Fruit fly (Drosophila melanogaster) whole organism, wandering third instar larva: ENCODE data around the gene Ir68b.

Source experiments
- CG9705 ChIP-seq: fragments of 200-800 bp; sonication (Bioruptor generic); optimal IDR thresholded peaks from 2 replicates; lab custom pipeline; 2018; ENCODE audit warnings: missing biosample characterization, mild to moderate bottlenecking, missing genetic modification characterization
- CrebA ChIP-seq: fragments of 200-800 bp; sonication (Bioruptor generic); optimal IDR thresholded peaks from 2 replicates; lab custom pipeline; 2016; ENCODE audit warnings: missing biosample characterization, mild to moderate bottlenecking, missing genetic modification characterization, borderline replicate concordance
- Dif ChIP-seq: fragments of 200-275, 200-300 bp; sonication (Bioruptor generic); optimal IDR thresholded peaks from 2 replicates; lab custom pipeline; 2018; ENCODE audit warnings: missing biosample characterization, missing genetic modification characterization; ENCODE audit not compliant: partially characterized antibody
- GATAd ChIP-seq: sonication (Bioruptor generic); optimal IDR thresholded peaks from 2 replicates; lab custom pipeline; 2016; ENCODE audit warnings: missing biosample characterization, missing genetic modification characterization
- HLH106 ChIP-seq: fragments of 200-800 bp; optimal IDR thresholded peaks from 3 replicates; lab custom pipeline; 2019; ENCODE audit warnings: missing biosample characterization, mild to moderate bottlenecking, missing genetic modification characterization, moderate library complexity
- Hr83 ChIP-seq: fragments of 200-300 bp; sonication (Bioruptor generic); optimal IDR thresholded peaks from 2 replicates; lab custom pipeline; 2016; ENCODE audit warnings: missing biosample characterization, mild to moderate bottlenecking, missing genetic modification characterization, moderate library complexity; ENCODE audit not compliant: poor library complexity, severe bottlenecking
- Myc ChIP-seq: fragments of >200 bp; optimal IDR thresholded peaks from 2 replicates; lab custom pipeline; 2017
- OdsH ChIP-seq: fragments of 200-800 bp; sonication (Bioruptor generic); optimal IDR thresholded peaks from 2 replicates; lab custom pipeline; 2016; ENCODE audit warnings: missing biosample characterization, mild to moderate bottlenecking, missing genetic modification characterization
- Rel ChIP-seq, 2 experiments: fragments of 200-800 bp; sonication (Bioruptor generic) in 1 of 2; optimal IDR thresholded peaks; 2 replicates in 1 of 2; 3 replicates in 1 of 2; lab custom pipeline; 2016 to 2019; ENCODE audit warnings: mild to moderate bottlenecking in 2 of 2, missing biosample characterization in 2 of 2, missing genetic modification characterization in 2 of 2, moderate library complexity in 1 of 2
- Sp1 ChIP-seq: fragments of 200-800 bp; sonication (Bioruptor generic); optimal IDR thresholded peaks from 3 replicates; lab custom pipeline; 2019; ENCODE audit warnings: missing biosample characterization, mild to moderate bottlenecking, missing genetic modification characterization, moderate library complexity
- br ChIP-seq: fragments of 200-800 bp; sonication (Bioruptor generic); optimal IDR thresholded peaks from 2 replicates; lab custom pipeline; 2016; ENCODE audit warnings: missing biosample characterization, missing genetic modification characterization
- brk ChIP-seq: fragments of 200-800 bp; sonication (Bioruptor generic); optimal IDR thresholded peaks from 2 replicates; lab custom pipeline; 2016; ENCODE audit warnings: missing biosample characterization, mild to moderate bottlenecking, missing genetic modification characterization
- dl ChIP-seq, 2 experiments: fragments of 175-275, 200-275 bp in 1 of 2; fragments of 200-275 bp in 1 of 2; sonication (Bioruptor generic); optimal IDR thresholded peaks; lab custom pipeline; 2018; ENCODE audit warnings: mild to moderate bottlenecking in 2 of 2, missing biosample characterization in 2 of 2, missing genetic modification characterization in 2 of 2, moderate library complexity in 2 of 2; ENCODE audit not compliant: partially characterized antibody in 2 of 2, insufficient read depth in 1 of 2
- ey ChIP-seq: fragments of 200-800 bp; sonication (Bioruptor generic); optimal IDR thresholded peaks from 2 replicates; lab custom pipeline; 2016; ENCODE audit warnings: missing biosample characterization, missing genetic modification characterization
- foxo ChIP-seq, 2 experiments: fragments of 200-800 bp; sonication (Bioruptor generic); optimal IDR thresholded peaks; 2 replicates in 1 of 2; 3 replicates in 1 of 2; lab custom pipeline; 2016 to 2017; ENCODE audit warnings: missing biosample characterization in 2 of 2, missing genetic modification characterization in 2 of 2
- fru ChIP-seq: fragments of 200-800 bp; sonication (Bioruptor generic); optimal IDR thresholded peaks from 3 replicates; lab custom pipeline; 2016; ENCODE audit warnings: missing biosample characterization, mild to moderate bottlenecking, missing genetic modification characterization
- h ChIP-seq: fragments of 200-800 bp; sonication (Bioruptor generic); optimal IDR thresholded peaks from 3 replicates; lab custom pipeline; 2016; ENCODE audit warnings: missing biosample characterization, mild to moderate bottlenecking, missing genetic modification characterization
- jim ChIP-seq: fragments of 175-275, 200-325 bp; sonication (Bioruptor generic); optimal IDR thresholded peaks from 2 replicates; lab custom pipeline; 2016; ENCODE audit warnings: missing biosample characterization, mild to moderate bottlenecking, missing genetic modification characterization
- psq ChIP-seq: fragments of 200-800 bp; sonication (Bioruptor generic); optimal IDR thresholded peaks from 3 replicates; lab custom pipeline; 2017; ENCODE audit warnings: missing biosample characterization, mild to moderate bottlenecking, missing genetic modification characterization, moderate library complexity
- rgr ChIP-seq: fragments of 200-800 bp; sonication (Bioruptor generic); optimal IDR thresholded peaks from 3 replicates; lab custom pipeline; 2016; ENCODE audit warnings: missing biosample characterization, mild to moderate bottlenecking, missing genetic modification characterization
- sage ChIP-seq: fragments of 200-800 bp; sonication (Bioruptor generic); optimal IDR thresholded peaks from 2 replicates; lab custom pipeline; 2016; ENCODE audit warnings: missing biosample characterization, mild to moderate bottlenecking, missing genetic modification characterization
- sv ChIP-seq: fragments of 200-800 bp; sonication (Bioruptor generic); optimal IDR thresholded peaks from 3 replicates; lab custom pipeline; 2016; ENCODE audit warnings: missing biosample characterization, missing genetic modification characterization
- tai ChIP-seq: sonication (Bioruptor generic); optimal IDR thresholded peaks from 2 replicates; lab custom pipeline; 2016; ENCODE audit warnings: missing biosample characterization, missing genetic modification characterization
- woc ChIP-seq: sonication (Bioruptor generic); optimal IDR thresholded peaks from 2 replicates; lab custom pipeline; 2016; ENCODE audit warnings: missing biosample characterization, mild to moderate bottlenecking, missing genetic modification characterization

Ir68b gene

DNA sequence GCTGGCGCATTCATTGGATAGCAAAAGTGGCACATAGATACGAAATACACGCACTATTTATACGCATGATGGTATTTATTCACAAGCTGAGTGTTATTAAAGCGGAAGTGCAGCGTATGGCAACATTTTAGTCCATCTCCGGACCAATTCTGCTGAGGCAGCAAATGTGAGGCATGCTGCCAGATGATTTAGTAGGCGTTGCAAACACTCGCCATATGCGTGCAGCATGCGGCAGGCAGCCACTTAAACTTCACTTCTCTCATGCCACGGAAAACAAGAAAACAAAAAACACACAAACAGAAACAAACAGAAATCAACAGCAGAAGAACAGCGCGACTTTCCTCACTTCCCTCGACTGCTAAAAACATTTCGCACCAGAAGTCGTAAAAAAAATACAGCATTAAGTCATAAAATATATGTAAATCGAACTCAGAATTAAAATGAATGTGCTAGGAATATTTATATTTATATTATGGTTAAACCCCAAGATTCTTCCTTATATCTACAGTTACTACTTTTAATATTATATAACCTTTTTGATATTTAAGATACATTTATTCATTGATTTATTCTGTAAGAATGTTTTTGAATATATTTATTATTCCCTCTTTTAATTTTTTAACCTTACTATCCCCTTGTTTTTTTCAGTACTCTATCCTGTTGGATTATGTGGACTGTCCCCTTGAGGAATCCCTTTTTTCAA, 27.7 kb downstream of the Ir68b start:
- TF ChIP-seq OdsH (GFP tag; lab: Kevin White, UChicago) (peak; percentile 49), brk (GFP tag; lab: Kevin White, UChicago) (peak; percentile 28), jim (GFP tag; lab: Kevin White, UChicago) (no peak), h (peak; percentile 7), Rel (GFP tag; optimal IDR thresholded peaks at IDR 0.05; lab: Kevin White, UChicago) (no peak), Rel (tag; optimal IDR thresholded peaks at IDR 0.05; lab: Kevin White, UChicago) (no peak), psq (GFP tag; lab: Kevin White, UChicago) (peak; percentile 54), HLH106 (tag; lab: Kevin White, UChicago) (peak; percentile 58), rgr (GFP tag; lab: Kevin White, UChicago) (peak; percentile 2), Sp1 (GFP tag; lab: Kevin White, UChicago) (peak; percentile 69), foxo (GFP tag; optimal IDR thresholded peaks at IDR 0.05; lab: Kevin White, UChicago) (peak in 1 of 2 experiments; percentile 62), fru (GFP tag; lab: Kevin White, UChicago) (peak; percentile 32)

- TF ChIP-seq Dif (GFP tag; lab: Kevin White, UChicago) (no peak), Sp1 (GFP tag; lab: Kevin White, UChicago) (peak; percentile 83), rgr (GFP tag; lab: Kevin White, UChicago) (peak; percentile 62), HLH106 (tag; lab: Kevin White, UChicago) (peak; percentile 74), tai (GFP tag; lab: Kevin White, UChicago) (no peak), OdsH (GFP tag; lab: Kevin White, UChicago) (peak; percentile 39), foxo (GFP tag; optimal IDR thresholded peaks at IDR 0.05; lab: Kevin White, UChicago) (peak in 1 of 2 experiments; percentile 68), dl (GFP tag; optimal IDR thresholded peaks at IDR 0.05; lab: Kevin White, UChicago; ENCODE audit: insufficient read depth in 1 of 2, partially characterized antibody in 2 of 2) (no peak), psq (GFP tag; lab: Kevin White, UChicago) (peak; percentile 60), fru (GFP tag; lab: Kevin White, UChicago) (peak; percentile 60), CrebA (no peak), Rel (GFP tag; optimal IDR thresholded peaks at IDR 0.05; lab: Kevin White, UChicago) (no peak), Rel (tag; optimal IDR thresholded peaks at IDR 0.05; lab: Kevin White, UChicago) (peak; percentile 0), ey (GFP tag; lab: Kevin White, UChicago) (peak; percentile 21), Myc (lab: Kevin White, UChicago) (no peak), br (GFP tag; lab: Kevin White, UChicago) (peak; percentile 13), Hr83 (GFP tag; lab: Kevin White, UChicago) (no peak), CG9705 (no peak), h (peak; percentile 46), sage (GFP tag; lab: Kevin White, UChicago) (no peak), woc (GFP tag; lab: Kevin White, UChicago) (peak; percentile 42)
Measured at dm6 chr3L:12096799-12097662, 30.2 kb downstream of the Ir68b start.

dm6 chr3L:12095960-12096359, 31.2 kb downstream of the Ir68b start:
- TF ChIP-seq Myc (lab: Kevin White, UChicago) (no peak), Dif (GFP tag; lab: Kevin White, UChicago) (no peak), fru (GFP tag; lab: Kevin White, UChicago) (no peak), h (peak; percentile 2), woc (GFP tag; lab: Kevin White, UChicago) (peak; percentile 16), foxo (GFP tag; optimal IDR thresholded peaks at IDR 0.05; lab: Kevin White, UChicago) (peak in 1 of 2 experiments; percentile 14), GATAd (GFP tag; lab: Kevin White, UChicago) (no peak), ey (GFP tag; lab: Kevin White, UChicago) (peak; percentile 10)

DNA sequence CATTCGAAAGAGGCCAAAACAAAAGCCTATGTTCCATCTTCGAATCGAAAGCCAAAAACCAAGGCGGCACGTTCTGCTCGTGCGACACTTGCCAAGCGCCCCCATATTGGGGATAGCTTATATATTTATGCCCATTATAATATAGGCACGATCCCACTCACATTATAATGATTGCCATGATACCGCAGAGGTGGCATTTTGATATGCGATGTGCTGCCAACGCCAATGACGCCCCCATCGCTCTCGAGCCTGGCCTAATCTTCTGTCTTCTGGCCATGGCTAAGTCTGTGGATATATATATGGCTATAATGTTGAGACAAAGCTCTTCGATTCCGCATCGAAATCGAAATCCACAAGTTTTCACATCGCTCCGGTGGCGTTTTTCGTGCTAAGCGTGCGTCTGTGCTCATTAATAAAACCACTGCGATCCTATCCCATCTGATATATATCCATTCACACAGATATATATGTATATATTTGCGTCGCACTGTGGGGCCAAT, 34.3 kb downstream of the Ir68b start:
- TF ChIP-seq tai (GFP tag; lab: Kevin White, UChicago) (no peak), GATAd (GFP tag; lab: Kevin White, UChicago) (no peak), psq (GFP tag; lab: Kevin White, UChicago) (no peak), sv (GFP tag; lab: Kevin White, UChicago) (no peak)
